Fruit fly (Drosophila melanogaster): ENCODE measurements around the gene Dhfr.

Dhfr gene

dm6 chr3R:16469501-16470263 is 11.3 kb upstream of the Dhfr start, which contains the start of the genes CG42232 and CSN5:
Gene CG42232 (minus strand): TSS chr3R:16469663.
Gene CSN5 (plus strand): TSS chr3R:16470099.
- TF ChIP-seq emc (GFP tag; optimal IDR thresholded peaks at IDR 0.05): no peak
- peak; percentile 12 for TF ChIP-seq twi (tag; optimal IDR thresholded peaks at IDR 0.05)
- peak; percentile 68 for TF ChIP-seq dmrt11E (tag; optimal IDR thresholded peaks at IDR 0.05)
- peak; percentile 72 for TF ChIP-seq Hr3 (GFP tag; optimal IDR thresholded peaks at IDR 0.05)
- peak; percentile 67 for TF ChIP-seq CG8924 (tag; optimal IDR thresholded peaks at IDR 0.05)
- peak; percentile 41 for TF ChIP-seq tio (GFP tag; optimal IDR thresholded peaks at IDR 0.05)
- TF ChIP-seq jigr1 (GFP tag; IDR thresholded peaks at IDR 0.05): no peak
- TF ChIP-seq CG9817 (tag; optimal IDR thresholded peaks at IDR 0.05): peak; percentile 51
- TF ChIP-seq Rfx (GFP tag; IDR thresholded peaks at IDR 0.05): peak; percentile 65; the same call in 1 of the 2 replicates
- TF ChIP-seq ato (GFP tag; IDR thresholded peaks at IDR 0.05; ENCODE audit: partially characterized antibody): no peak
- no peak for TF ChIP-seq wek (GFP tag; optimal IDR thresholded peaks at IDR 0.05)
- no peak for TF ChIP-seq CG7963 (GFP tag; IDR thresholded peaks at IDR 0.05; ENCODE audit: partially characterized antibody)
- TF ChIP-seq chif (GFP tag; optimal IDR thresholded peaks at IDR 0.05): peak; percentile 28 to 45
- TF ChIP-seq bcd (GFP tag; optimal IDR thresholded peaks at IDR 0.05): no peak
- peak; percentile 39; the same call in 1 of the 3 replicates for TF ChIP-seq tgo (GFP tag; IDR thresholded peaks at IDR 0.05)
- TF ChIP-seq Gsc (GFP tag; IDR thresholded peaks at IDR 0.05): no peak
- TF ChIP-seq lola (GFP tag; optimal IDR thresholded peaks at IDR 0.05): peak in 1 of 3 experiments; percentile 62
- no peak for TF ChIP-seq HmgD (GFP tag; optimal IDR thresholded peaks at IDR 0.05)
- TF ChIP-seq CTCF (GFP tag; optimal IDR thresholded peaks at IDR 0.05): no peak
- TF ChIP-seq tup (GFP tag; optimal IDR thresholded peaks at IDR 0.05): peak; percentile 9
- no peak for TF ChIP-seq h (optimal IDR thresholded peaks at IDR 0.05)
- no peak for TF ChIP-seq CG7987 (GFP tag; optimal IDR thresholded peaks at IDR 0.05)
- no peak for TF ChIP-seq ase (GFP tag; IDR thresholded peaks at IDR 0.05)
- TF ChIP-seq CG17361 (GFP tag; IDR thresholded peaks at IDR 0.05): no peak; the same call in 2 of the 3 replicates
- TF ChIP-seq Spps (tag; optimal IDR thresholded peaks at IDR 0.05): no peak
- peak; percentile 49 for TF ChIP-seq CG5245 (GFP tag; optimal IDR thresholded peaks at IDR 0.05)
- no peak for TF ChIP-seq HLHmδ (GFP tag; optimal IDR thresholded peaks at IDR 0.05)
- TF ChIP-seq CG14965 (GFP tag; optimal IDR thresholded peaks at IDR 0.05; ENCODE audit: borderline replicate concordance): no peak
- no peak for TF ChIP-seq seq (GFP tag; IDR thresholded peaks at IDR 0.05)
- TF ChIP-seq CG8765 (GFP tag; IDR thresholded peaks at IDR 0.05): no peak
- TF ChIP-seq CG12942 (GFP tag; optimal IDR thresholded peaks at IDR 0.05): peak; percentile 21
- TF ChIP-seq Bteb2 (GFP tag; optimal IDR thresholded peaks at IDR 0.05): no peak
- no peak for TF ChIP-seq CG1233 (GFP tag; optimal IDR thresholded peaks at IDR 0.05)
- peak; percentile 38; the same call in 1 of the 2 replicates for TF ChIP-seq Atf6 (GFP tag; IDR thresholded peaks at IDR 0.05)
- no peak for TF ChIP-seq Optix (GFP tag; IDR thresholded peaks at IDR 0.05)
- TF ChIP-seq amos (GFP tag; IDR thresholded peaks at IDR 0.05; ENCODE audit: partially characterized antibody): peak; percentile 51; the same call in 1 of the 2 replicates
- TF ChIP-seq B-H1 (GFP tag; IDR thresholded peaks at IDR 0.05): no peak
- TF ChIP-seq Fer3 (tag; optimal IDR thresholded peaks at IDR 0.05): no peak
- TF ChIP-seq CG10147 (GFP tag; optimal IDR thresholded peaks at IDR 0.05): no peak
- no peak for TF ChIP-seq ro (GFP tag; IDR thresholded peaks at IDR 0.05)
- no peak for TF ChIP-seq Taf1 (GFP tag; IDR thresholded peaks at IDR 0.05)
- TF ChIP-seq scrt (GFP tag; optimal IDR thresholded peaks at IDR 0.05): no peak
- TF ChIP-seq Vsx1 (GFP tag; optimal IDR thresholded peaks at IDR 0.05): no peak
- no peak for TF ChIP-seq CG4360 (GFP tag; IDR thresholded peaks at IDR 0.05)
- no peak for TF ChIP-seq CG6854 (GFP tag; optimal IDR thresholded peaks at IDR 0.05)
- no peak for TF ChIP-seq gce (GFP tag; IDR thresholded peaks at IDR 0.05)
- TF ChIP-seq CG11456 (GFP tag; IDR thresholded peaks at IDR 0.05): peak; percentile 69; the same call in 2 of the 3 replicates
- TF ChIP-seq cad (GFP tag; optimal IDR thresholded peaks at IDR 0.05): no peak
- TF ChIP-seq dan (GFP tag; IDR thresholded peaks at IDR 0.05): no peak
- TF ChIP-seq Atf-2 (GFP tag; optimal IDR thresholded peaks at IDR 0.05): peak; percentile 22
